Fruit fly (Drosophila melanogaster) whole organism, embryonic: ENCODE results near the gene Cpr76Bc.

Experiments
- Abd-B ChIP-seq: fragments of 200-800 bp; sonication (Bioruptor generic); optimal IDR thresholded peaks from 2 replicates; lab custom pipeline; 2018; ENCODE audit warnings: missing biosample characterization, mild to moderate bottlenecking, missing genetic modification characterization, moderate library complexity
- CG10209 ChIP-seq: fragments of 200-800 bp; sonication (Bioruptor generic); optimal IDR thresholded peaks from 3 replicates; lab custom pipeline; 2017; ENCODE audit warnings: missing biosample characterization, mild to moderate bottlenecking, missing genetic modification characterization, missing genetic modification reagents
- CG10959 ChIP-seq: fragments of 200-800 bp; sonication (Bioruptor generic); IDR thresholded peaks from 2 replicates; pipeline ENCODE4 v1.3.6; 2022; ENCODE audit warnings: missing biosample characterization, missing genetic modification characterization
- CG11093 ChIP-seq: fragments of 200-800 bp; sonication (Bioruptor generic); IDR thresholded peaks from 3 replicates; pipeline ENCODE4 v1.3.6; 2022; ENCODE audit warnings: missing biosample characterization, missing genetic modification characterization
- CG11504 ChIP-seq: fragments of 200-800 bp; sonication (Bioruptor generic); optimal IDR thresholded peaks from 3 replicates; lab custom pipeline; 2019; ENCODE audit warnings: missing biosample characterization, mild to moderate bottlenecking, missing genetic modification characterization, moderate library complexity
- CG11696 ChIP-seq: fragments of 200-800 bp; sonication (Bioruptor generic); IDR thresholded peaks from 2 replicates; pipeline ENCODE4 v1.3.6; 2022; ENCODE audit warnings: missing biosample characterization, missing genetic modification characterization
- CG12071 ChIP-seq: fragments of 200-800 bp; sonication (Bioruptor generic); optimal IDR thresholded peaks from 3 replicates; lab custom pipeline; 2018; ENCODE audit warnings: missing biosample characterization, mild to moderate bottlenecking, missing genetic modification characterization
- CG12236 ChIP-seq: fragments of 200-800 bp; sonication (Bioruptor generic); optimal IDR thresholded peaks from 2 replicates; lab custom pipeline; 2016; ENCODE audit warnings: missing biosample characterization, missing genetic modification characterization
- CG12769 ChIP-seq: fragments of 200-800 bp; sonication (Bioruptor generic); optimal IDR thresholded peaks from 2 replicates; lab custom pipeline; 2019; ENCODE audit warnings: missing biosample characterization, mild to moderate bottlenecking, missing genetic modification characterization, moderate library complexity
- CG17328 ChIP-seq: fragments of 200-800 bp; sonication (Bioruptor generic); IDR thresholded peaks from 2 replicates; pipeline ENCODE4 v1.3.6; 2022; ENCODE audit warnings: missing biosample characterization, missing genetic modification characterization
- CG2712 ChIP-seq: fragments of 200-800 bp; optimal IDR thresholded peaks from 3 replicates; lab custom pipeline; 2019; ENCODE audit warnings: missing biosample characterization, mild to moderate bottlenecking, missing genetic modification characterization, moderate library complexity
- CG2875 ChIP-seq: fragments of 200-800 bp; sonication (Bioruptor generic); optimal IDR thresholded peaks from 2 replicates; lab custom pipeline; 2017; ENCODE audit warnings: missing biosample characterization, mild to moderate bottlenecking, missing genetic modification characterization, missing genetic modification reagents
- CG33213 ChIP-seq: fragments of 200-800 bp; sonication (Bioruptor generic); optimal IDR thresholded peaks from 3 replicates; lab custom pipeline; 2016; ENCODE audit warnings: missing biosample characterization, missing genetic modification characterization
- CG3838 ChIP-seq: fragments of 200-800 bp; sonication (Bioruptor generic); optimal IDR thresholded peaks from 3 replicates; lab custom pipeline; 2016; ENCODE audit warnings: missing biosample characterization, missing genetic modification characterization
- CG4707 ChIP-seq: fragments of 200-800 bp; sonication (Bioruptor generic); optimal IDR thresholded peaks from 2 replicates; lab custom pipeline; 2018; ENCODE audit warnings: missing biosample characterization, mild to moderate bottlenecking, missing genetic modification characterization, moderate library complexity
- CG7556 ChIP-seq: fragments of 200-800 bp; sonication (Bioruptor generic); optimal IDR thresholded peaks from 2 replicates; lab custom pipeline; 2017; ENCODE audit warnings: missing biosample characterization, mild to moderate bottlenecking, missing genetic modification characterization
- CG9932 ChIP-seq: fragments of 200-800 bp; sonication (Bioruptor generic); IDR thresholded peaks from 2 replicates; pipeline ENCODE4 v1.3.6; 2022; ENCODE audit warnings: missing biosample characterization, missing genetic modification characterization
- Dll ChIP-seq: fragments of 200-800 bp; sonication (Bioruptor generic); IDR thresholded peaks from 4 replicates; pipeline ENCODE4 v1.3.6; 2022; ENCODE audit warnings: missing biosample characterization, missing genetic modification characterization; ENCODE audit not compliant: partially characterized antibody
- Doc3 ChIP-seq: fragments of 200-800 bp; sonication (Bioruptor generic); IDR thresholded peaks from 3 replicates; pipeline ENCODE4 v1.3.6; 2022; ENCODE audit warnings: missing biosample characterization, missing genetic modification characterization; ENCODE audit not compliant: partially characterized antibody
- GATAe ChIP-seq: fragments of 200-800 bp; sonication (Bioruptor generic); conservative IDR thresholded peaks from 2 replicates; pipeline ENCODE4 v1.3.6; 2022; ENCODE audit warnings: missing biosample characterization, missing genetic modification characterization
- Hr51 ChIP-seq, 2 experiments: fragments of 200-800 bp; sonication (Bioruptor generic); optimal IDR thresholded peaks; 2 replicates in 1 of 2; 3 replicates in 1 of 2; lab custom pipeline; 2016 to 2018; ENCODE audit warnings: missing biosample characterization in 2 of 2, missing genetic modification characterization in 2 of 2, mild to moderate bottlenecking in 1 of 2, moderate library complexity in 1 of 2
- Hr78 ChIP-seq, 2 experiments: fragments of 200-800 bp in 1 of 2; fragments of >200 bp in 1 of 2; sonication (Bioruptor generic) in 1 of 2; optimal IDR thresholded peaks; 2 replicates each; lab custom pipeline; 2017 to 2019; ENCODE audit warnings: missing biosample characterization in 2 of 2, missing genetic modification characterization in 2 of 2, mild to moderate bottlenecking in 1 of 2, moderate library complexity in 1 of 2
- Lhr ChIP-seq: fragments of 200-800 bp; sonication (Bioruptor generic); optimal IDR thresholded peaks from 3 replicates; lab custom pipeline; 2017; ENCODE audit warnings: mild to moderate bottlenecking, missing biosample characterization, missing genetic modification reagents, missing genetic modification characterization
- Mad ChIP-seq: fragments of 200-800 bp; sonication (Bioruptor generic); optimal IDR thresholded peaks from 2 replicates; lab custom pipeline; 2016; ENCODE audit warnings: missing biosample characterization, missing genetic modification characterization
- NK7.1 ChIP-seq: fragments of 200-800 bp; sonication (Bioruptor generic); optimal IDR thresholded peaks from 3 replicates; lab custom pipeline; 2016; ENCODE audit warnings: missing biosample characterization, missing genetic modification characterization
- Oli ChIP-seq: fragments of 200-800 bp; sonication (Bioruptor generic); optimal IDR thresholded peaks from 2 replicates; lab custom pipeline; 2018; ENCODE audit warnings: missing biosample characterization, mild to moderate bottlenecking, missing genetic modification characterization, moderate library complexity
- Opbp ChIP-seq: fragments of 200-800 bp; sonication (Bioruptor generic); IDR thresholded peaks from 3 replicates; pipeline ENCODE4 v1.3.6; 2022; ENCODE audit warnings: missing biosample characterization, missing genetic modification characterization; ENCODE audit not compliant: partially characterized antibody
- Ravus ChIP-seq: fragments of 200-800 bp; sonication (Bioruptor generic); IDR thresholded peaks from 2 replicates; pipeline ENCODE4 v1.3.6; 2022; ENCODE audit warnings: missing biosample characterization, missing genetic modification characterization
- Side ChIP-seq: fragments of 200-800 bp; sonication (Bioruptor generic); optimal IDR thresholded peaks from 2 replicates; lab custom pipeline; 2016; ENCODE audit warnings: missing biosample characterization, missing genetic modification characterization
- TFAM ChIP-seq: fragments of 200-800 bp; sonication (Bioruptor generic); optimal IDR thresholded peaks from 2 replicates; lab custom pipeline; 2017; ENCODE audit warnings: missing biosample characterization, missing genetic modification characterization, inconsistent platforms
- bbx ChIP-seq: fragments of 200-800 bp; sonication (Bioruptor generic); IDR thresholded peaks from 2 replicates; pipeline ENCODE4 v1.3.6; 2022; ENCODE audit warnings: missing biosample characterization, missing genetic modification characterization; ENCODE audit not compliant: partially characterized antibody
- bigmax ChIP-seq: fragments of 200-800 bp; sonication (Bioruptor generic); optimal IDR thresholded peaks from 2 replicates; lab custom pipeline; 2018; ENCODE audit warnings: missing biosample characterization, mild to moderate bottlenecking, missing genetic modification characterization
- cad ChIP-seq: fragments of >200 bp; optimal IDR thresholded peaks from 2 replicates; lab custom pipeline; 2017; ENCODE audit warnings: missing biosample characterization, missing genetic modification characterization
- ci ChIP-seq: fragments of 200-800 bp; sonication (Bioruptor generic); IDR thresholded peaks from 3 replicates; pipeline ENCODE4 v1.3.6; 2022; ENCODE audit warnings: missing biosample characterization, missing genetic modification characterization
- croc ChIP-seq: fragments of 200-800 bp; sonication (Bioruptor generic); conservative IDR thresholded peaks from 3 replicates; pipeline ENCODE4 v1.3.6; 2022; ENCODE audit warnings: missing biosample characterization, missing genetic modification characterization
- eve ChIP-seq, 2 experiments: fragments of >200 bp; optimal IDR thresholded peaks; 2 replicates each; lab custom pipeline; 2017; ENCODE audit warnings: missing biosample characterization in 2 of 2, missing genetic modification characterization in 2 of 2
- ftz-f1 ChIP-seq: fragments of 200-800 bp; sonication (Bioruptor generic); optimal IDR thresholded peaks from 2 replicates; lab custom pipeline; 2016; ENCODE audit warnings: missing biosample characterization, missing genetic modification characterization
- fu2 ChIP-seq: fragments of 200-800 bp; sonication (Bioruptor generic); optimal IDR thresholded peaks from 2 replicates; lab custom pipeline; 2016; ENCODE audit warnings: missing biosample characterization, missing genetic modification characterization
- insv ChIP-seq, 2 experiments: fragments of 200-800 bp; sonication (Bioruptor generic); optimal IDR thresholded peaks; 3 replicates each; lab custom pipeline; 2016 to 2018; ENCODE audit warnings: missing biosample characterization in 2 of 2, missing genetic modification characterization in 2 of 2
- knrl ChIP-seq: fragments of 200-800 bp; sonication (Bioruptor generic); IDR thresholded peaks from 3 replicates; pipeline ENCODE4 v1.3.6; 2022; ENCODE audit warnings: missing biosample characterization, missing genetic modification characterization; ENCODE audit not compliant: partially characterized antibody
- nerfin-2 ChIP-seq: fragments of 200-800 bp; sonication (Bioruptor generic); IDR thresholded peaks from 2 replicates; pipeline ENCODE4 v1.3.6; 2022; ENCODE audit warnings: missing biosample characterization, missing genetic modification characterization; ENCODE audit not compliant: partially characterized antibody
- oc ChIP-seq: fragments of 200-800 bp; sonication (Bioruptor generic); optimal IDR thresholded peaks from 2 replicates; lab custom pipeline; 2018; ENCODE audit warnings: missing biosample characterization, mild to moderate bottlenecking, missing genetic modification characterization, moderate library complexity
- otp ChIP-seq: fragments of 200-800 bp; sonication (Bioruptor generic); IDR thresholded peaks from 3 replicates; pipeline ENCODE4, ENCODE4 v1.3.6; 2022; ENCODE audit warnings: missing biosample characterization, missing genetic modification characterization
- pb ChIP-seq: fragments of 200-800 bp; sonication (Bioruptor generic); optimal IDR thresholded peaks from 3 replicates; lab custom pipeline; 2016; ENCODE audit warnings: missing biosample characterization, missing genetic modification characterization
- phol ChIP-seq: fragments of 200-800 bp; sonication (Bioruptor generic); optimal IDR thresholded peaks from 3 replicates; lab custom pipeline; 2018; ENCODE audit warnings: missing biosample characterization, mild to moderate bottlenecking, missing genetic modification characterization, moderate library complexity
- run ChIP-seq: fragments of 200-800 bp; sonication (Bioruptor generic); optimal IDR thresholded peaks from 3 replicates; lab custom pipeline; 2018; ENCODE audit warnings: missing biosample characterization, mild to moderate bottlenecking, missing genetic modification characterization
- sob ChIP-seq: fragments of 200-800 bp; sonication (Bioruptor generic); IDR thresholded peaks from 2 replicates; pipeline ENCODE4 v1.3.6; 2022; ENCODE audit warnings: missing biosample characterization, missing genetic modification characterization
- tup ChIP-seq: fragments of 200-800 bp; sonication (Bioruptor generic); optimal IDR thresholded peaks from 2 replicates; lab custom pipeline; 2016; ENCODE audit warnings: missing biosample characterization, mild to moderate bottlenecking, missing genetic modification characterization, moderate library complexity

The Cpr76Bc gene

DNA sequence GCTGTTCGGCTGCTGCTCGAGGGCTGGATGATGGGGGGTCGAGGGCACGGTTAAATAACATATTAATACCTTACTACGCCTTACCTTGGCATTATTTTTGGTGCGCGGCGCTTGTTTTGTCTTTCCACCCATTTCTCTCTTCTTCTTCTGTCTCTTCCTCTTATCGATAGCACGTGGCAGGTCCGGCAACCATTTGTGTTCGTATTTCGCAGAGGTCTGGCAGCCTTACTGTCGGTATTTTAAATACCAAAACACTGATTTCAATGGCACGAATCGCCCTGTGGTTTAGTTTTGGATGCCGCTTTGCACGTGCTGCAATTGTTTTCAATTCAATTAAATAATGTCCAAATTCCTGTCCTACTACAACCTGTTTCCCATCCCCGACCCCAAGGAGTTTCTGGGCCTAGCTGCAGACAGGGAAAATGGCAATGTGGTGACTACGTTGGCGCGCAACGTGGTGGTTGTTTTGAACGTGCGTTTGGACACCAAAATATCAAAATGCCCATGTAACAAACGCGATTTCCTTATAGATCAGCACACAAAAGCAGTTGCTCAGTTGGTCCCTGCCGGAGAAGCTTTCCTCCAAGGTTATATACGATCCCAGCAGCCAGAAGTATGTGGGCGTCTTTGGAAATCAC is 31.5 kb downstream of the Cpr76Bc start, which contains the start of the genes Ltn1 and CG9300 (continued):
- no peak for TF ChIP-seq Hr78 (GFP tag; optimal IDR thresholded peaks at IDR 0.05; lab: Kevin White, UChicago)
- no peak for TF ChIP-seq CG12769 (tag; lab: Kevin White, UChicago)
- no peak for TF ChIP-seq Mad
- no peak for TF ChIP-seq run
- TF ChIP-seq Opbp, result peak; percentile 65
- TF ChIP-seq TFAM (GFP tag; lab: Kevin White, UChicago), result no peak
- TF ChIP-seq ftz-f1 (GFP tag; lab: Kevin White, UChicago), result peak; percentile 73
- TF ChIP-seq insv (GFP tag; optimal IDR thresholded peaks at IDR 0.05; lab: Kevin White, UChicago), result peak in 1 of 2 experiments; percentile 55
- peak; percentile 10 for TF ChIP-seq CG3838 (GFP tag; lab: Kevin White, UChicago)
- TF ChIP-seq Doc3 (GFP tag; lab: Robert Waterston, UW), result 0 out of 3 replicates have a peak, but pooled peaks have one; percentile 34
- no peak for TF ChIP-seq CG2712 (tag; lab: Kevin White, UChicago)
- peak; percentile 44 for TF ChIP-seq pb (GFP tag; lab: Kevin White, UChicago)
- 0 out of 2 replicates have a peak, but pooled peaks have one; percentile 34 for TF ChIP-seq CG9932
- 0 out of 4 replicates have a peak, but pooled peaks have one; percentile 42 for TF ChIP-seq Dll (GFP tag; lab: Robert Waterston, UW)
- TF ChIP-seq bbx (GFP tag; lab: Robert Waterston, UW), result no peak
- no peak for TF ChIP-seq CG11504 (tag; lab: Kevin White, UChicago)
- TF ChIP-seq Hr51 (GFP tag; optimal IDR thresholded peaks at IDR 0.05; lab: Kevin White, UChicago), result peak in 1 of 2 experiments; percentile 3
- peak; percentile 66 for TF ChIP-seq Lhr (GFP tag; lab: Kevin White, UChicago)
- peak; percentile 46 for TF ChIP-seq Side
- peak; percentile 52; the same call in 1 of the 2 replicates for TF ChIP-seq sob (GFP tag; lab: Robert Waterston, UW)
- TF ChIP-seq otp (GFP tag; lab: Robert Waterston, UW), result 0 out of 3 replicates have a peak, but pooled peaks have one; percentile 21
- no peak for TF ChIP-seq Oli (tag; lab: Kevin White, UChicago)
- TF ChIP-seq Abd-B (GFP tag; lab: Kevin White, UChicago), result no peak
- no peak for TF ChIP-seq oc
- TF ChIP-seq CG11696 (GFP tag; lab: Robert Waterston, UW), result no peak
- no peak for TF ChIP-seq GATAe (GFP tag; lab: Robert Waterston, UW)
- TF ChIP-seq knrl (GFP tag; lab: Robert Waterston, UW), result peak; percentile 56
- TF ChIP-seq cad, result peak; percentile 72
- TF ChIP-seq tup, result no peak
- TF ChIP-seq ci (GFP tag; lab: Robert Waterston, UW), result peak; percentile 81; the same call in 1 of the 3 replicates
- no peak for TF ChIP-seq CG10959 (GFP tag; lab: Robert Waterston, UW)
- no peak for TF ChIP-seq bigmax (GFP tag; lab: Kevin White, UChicago)
- peak; percentile 41; the same call in 1 of the 2 replicates for TF ChIP-seq CG17328 (GFP tag; lab: Robert Waterston, UW)
- TF ChIP-seq fu2 (GFP tag; lab: Kevin White, UChicago), result no peak
- TF ChIP-seq CG7556, result no peak
- TF ChIP-seq Ravus (GFP tag; lab: Robert Waterston, UW), result no peak
- TF ChIP-seq croc (GFP tag; lab: Robert Waterston, UW), result no peak
- no peak for TF ChIP-seq NK7.1 (GFP tag; lab: Kevin White, UChicago)
- TF ChIP-seq CG12071, result no peak
- no peak for TF ChIP-seq CG10209 (GFP tag; lab: Kevin White, UChicago)
- no peak for TF ChIP-seq eve (GFP tag; optimal IDR thresholded peaks at IDR 0.05; lab: Kevin White, UChicago)
- peak; percentile 11 for TF ChIP-seq CG12236 (GFP tag; lab: Kevin White, UChicago)
- no peak for TF ChIP-seq CG11093 (GFP tag; lab: Robert Waterston, UW)
- TF ChIP-seq nerfin-2 (GFP tag; lab: Robert Waterston, UW), result no peak
- peak; percentile 28 for TF ChIP-seq CG4707
- TF ChIP-seq CG33213 (GFP tag; lab: Kevin White, UChicago), result peak; percentile 40
- no peak for TF ChIP-seq CG2875
- peak; percentile 53 for TF ChIP-seq phol
